Worm (Caenorhabditis elegans) whole organism, L2 larva: ENCODE data around the gene srx-24.

Experiments
- aly-2 ChIP-seq: fragments of 150-350 bp; optimal IDR thresholded peaks from 2 replicates; lab custom pipeline; 2014; ENCODE audit warnings: missing biosample characterization, missing genetic modification characterization
- ama-1 ChIP-seq: fragments of 150-350 bp; optimal IDR thresholded peaks from 2 replicates; lab custom pipeline; 2018; ENCODE audit warnings: inconsistent platforms
- crh-2 ChIP-seq: sonication (generic microtip); optimal IDR thresholded peaks from 2 replicates; lab custom pipeline; 2017; ENCODE audit warnings: missing biosample characterization, missing genetic modification characterization
- lin-39 ChIP-seq: fragments of 150-350 bp; optimal IDR thresholded peaks from 2 replicates; lab custom pipeline; 2014; ENCODE audit warnings: missing biosample characterization, missing genetic modification reagents, missing genetic modification characterization
- nhr-25 ChIP-seq: fragments of 150-350 bp; sonication (generic microtip); optimal IDR thresholded peaks from 3 replicates; lab custom pipeline; 2014; ENCODE audit warnings: missing biosample characterization, missing genetic modification characterization
- peb-1 ChIP-seq: fragments of 150-350 bp; optimal IDR thresholded peaks from 2 replicates; lab custom pipeline; 2014; ENCODE audit warnings: missing biosample characterization, missing genetic modification characterization
- skn-1 ChIP-seq: sonication (generic microtip); optimal IDR thresholded peaks from 2 replicates; lab custom pipeline; 2017; ENCODE audit warnings: missing biosample characterization, missing genetic modification characterization
- zag-1 ChIP-seq: fragments of 150-350 bp; optimal IDR thresholded peaks from 2 replicates; lab custom pipeline; 2014; ENCODE audit warnings: missing biosample characterization, missing genetic modification characterization

DNA sequence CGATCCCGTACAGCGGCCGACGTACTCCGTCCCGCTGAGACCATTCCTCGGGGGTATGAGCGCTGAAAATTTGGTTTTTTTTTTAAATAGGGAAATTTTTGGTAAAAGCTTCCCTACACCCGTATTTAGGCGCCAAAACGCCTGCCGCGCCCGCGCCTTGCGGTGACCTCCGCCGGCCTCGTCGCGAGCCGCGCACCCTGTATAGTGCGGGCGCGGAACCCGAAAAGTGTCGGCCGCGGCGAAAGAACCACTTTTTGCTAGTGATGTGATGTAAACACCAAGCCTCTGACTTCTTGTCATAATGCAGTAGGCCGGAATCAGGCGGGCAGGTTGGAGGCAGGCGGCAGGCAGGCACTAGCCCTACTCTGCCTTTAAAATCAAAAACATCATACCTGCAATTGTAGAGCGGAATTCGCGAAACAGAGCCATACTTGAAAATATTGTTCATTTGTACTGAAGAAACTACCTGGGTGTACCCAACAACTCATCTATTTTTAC is 31.2 kb downstream of the srx-24 start, which contains the start of gene srt-29:
- TF ChIP-seq ama-1 (lab: Kevin White, UChicago) (no peak), skn-1 (tag; lab: Kevin White, UChicago) (no peak), aly-2 (tag; lab: Kevin White, UChicago) (no peak), lin-39 (tag; lab: Kevin White, UChicago) (no peak), nhr-25 (no peak), crh-2 (tag; lab: Kevin White, UChicago) (no peak), zag-1 (tag; lab: Kevin White, UChicago) (no peak), peb-1 (tag; lab: Kevin White, UChicago) (no peak)
